Worm (Caenorhabditis elegans) whole organism, young adult: Measurements from ENCODE around the gene F44E5.5.

Experiments used
- B0035.1 ChIP-seq: sonication (generic microtip); optimal IDR thresholded peaks from 2 replicates; lab custom pipeline; 2016; ENCODE audit warnings: missing genetic modification characterization, mild to moderate bottlenecking, missing compliant biosample characterization, missing genotype, missing genetic modification reagents
- B0261.1 ChIP-seq: sonication (generic microtip); optimal IDR thresholded peaks from 2 replicates; lab custom pipeline; 2016; ENCODE audit warnings: mild to moderate bottlenecking, missing genetic modification characterization, moderate library complexity, missing compliant biosample characterization
- C06A6.2 ChIP-seq: fragments of 200-800 bp; sonication (Bioruptor generic); conservative IDR thresholded peaks from 2 replicates; pipeline ENCODE4 v1.3.6; 2022; ENCODE audit warnings: missing genetic modification characterization, missing compliant biosample characterization
- C17E4.6 ChIP-seq: fragments of 200-800 bp; sonication (Bioruptor generic); IDR thresholded peaks from 2 replicates; pipeline ENCODE4 v1.3.6; 2022; ENCODE audit warnings: missing genetic modification reagents, missing genetic modification characterization, missing compliant biosample characterization
- F23B12.7 ChIP-seq: sonication (generic microtip); optimal IDR thresholded peaks from 2 replicates; lab custom pipeline; 2017; ENCODE audit warnings: missing genetic modification characterization, mild to moderate bottlenecking, missing compliant biosample characterization, antibody characterized with exemption, moderate library complexity; ENCODE audit not compliant: insufficient read depth
- F33H1.4 ChIP-seq: fragments of 200-800 bp; sonication (Bioruptor generic); IDR thresholded peaks from 2 replicates; pipeline ENCODE4 v1.3.6; 2022; ENCODE audit warnings: missing genetic modification reagents, missing genetic modification characterization, missing compliant biosample characterization
- Y53G8AR.9 ChIP-seq: fragments of 200-800 bp; sonication (Bioruptor generic); conservative IDR thresholded peaks from 2 replicates; pipeline ENCODE4 v1.3.6; 2022; ENCODE audit warnings: missing genetic modification reagents, missing genetic modification characterization, missing compliant biosample characterization
- Y56A3A.18 ChIP-seq: fragments of 200-800 bp; sonication (Bioruptor generic); IDR thresholded peaks from 2 replicates; pipeline ENCODE4 v1.3.6; 2022; ENCODE audit warnings: missing genetic modification reagents, missing genetic modification characterization, missing compliant biosample characterization
- Y67H2A.10 ChIP-seq: fragments of 200-800 bp; sonication (Bioruptor generic); conservative IDR thresholded peaks from 2 replicates; pipeline ENCODE4 v1.3.6; 2022; ENCODE audit warnings: missing genetic modification reagents, missing genetic modification characterization, missing compliant biosample characterization
- Y79H2A.3 ChIP-seq: fragments of 200-800 bp; sonication (Bioruptor generic); conservative IDR thresholded peaks from 2 replicates; pipeline ENCODE4 v1.3.6; 2022; ENCODE audit warnings: missing genetic modification reagents, missing genetic modification characterization, missing compliant biosample characterization
- ama-1 ChIP-seq, 3 experiments: fragments of 150-350 bp in 1 of 3; sonication (generic microtip) in 2 of 3; optimal IDR thresholded peaks; 2 replicates each; lab custom pipeline; 2014 to 2018; ENCODE audit warnings: missing biosample characterization in 2 of 3, missing genetic modification characterization in 2 of 3, missing genetic modification reagents in 2 of 3
- aptf-2 ChIP-seq: fragments of 200-800 bp; sonication (Bioruptor generic); conservative IDR thresholded peaks from 2 replicates; pipeline ENCODE4 v1.3.6; 2022; ENCODE audit warnings: missing genetic modification reagents, missing genetic modification characterization, missing compliant biosample characterization
- aptf-3 ChIP-seq: fragments of 200-800 bp; sonication (Bioruptor generic); IDR thresholded peaks from 2 replicates; pipeline ENCODE4 v1.3.6; 2022; ENCODE audit warnings: missing genetic modification characterization, missing compliant biosample characterization
- athp-1 ChIP-seq: sonication (generic microtip); optimal IDR thresholded peaks from 2 replicates; lab custom pipeline; 2017; ENCODE audit warnings: mild to moderate bottlenecking, missing genetic modification characterization, missing compliant biosample characterization
- attf-3 ChIP-seq: fragments of 200-800 bp; sonication (Bioruptor generic); conservative IDR thresholded peaks from 2 replicates; pipeline ENCODE4 v1.3.6; 2022; ENCODE audit warnings: missing genetic modification reagents, missing genetic modification characterization, missing compliant biosample characterization
- attf-5 ChIP-seq: fragments of 200-800 bp; sonication (Bioruptor generic); optimal IDR thresholded peaks from 2 replicates; lab custom pipeline; 2018; ENCODE audit warnings: mild to moderate bottlenecking, missing genetic modification characterization, missing compliant biosample characterization
- attf-6 ChIP-seq: fragments of 200-800 bp; sonication (Bioruptor generic); IDR thresholded peaks from 2 replicates; pipeline ENCODE4 v1.3.6; 2022; ENCODE audit warnings: missing genetic modification reagents, missing genetic modification characterization, missing compliant biosample characterization
- bed-1 ChIP-seq: fragments of 200-800 bp; sonication (Bioruptor generic); IDR thresholded peaks from 2 replicates; pipeline ENCODE4 v1.3.6; 2022; ENCODE audit warnings: missing genetic modification reagents, missing genetic modification characterization, missing compliant biosample characterization
- bed-2 ChIP-seq: fragments of 200-800 bp; sonication (Bioruptor generic); IDR thresholded peaks from 2 replicates; pipeline ENCODE4 v1.3.6; 2022; ENCODE audit warnings: missing genetic modification reagents, missing genetic modification characterization, missing compliant biosample characterization
- ccch-3 ChIP-seq: fragments of 200-800 bp; sonication (Bioruptor generic); optimal IDR thresholded peaks from 2 replicates; lab custom pipeline; 2018; ENCODE audit warnings: mild to moderate bottlenecking, missing genetic modification characterization, missing compliant biosample characterization
- ceh-79 ChIP-seq: sonication (generic microtip); optimal IDR thresholded peaks from 2 replicates; lab custom pipeline; 2017; ENCODE audit warnings: mild to moderate bottlenecking, missing genetic modification characterization, missing compliant biosample characterization
- ceh-91 ChIP-seq: fragments of 200-800 bp; sonication (Bioruptor generic); IDR thresholded peaks from 2 replicates; pipeline ENCODE4 v1.3.6; 2022; ENCODE audit warnings: missing genetic modification reagents, missing genetic modification characterization, missing compliant biosample characterization
- chd-7 ChIP-seq: sonication (generic microtip); optimal IDR thresholded peaks from 2 replicates; lab custom pipeline; 2016; ENCODE audit warnings: mild to moderate bottlenecking, missing genetic modification characterization, moderate library complexity, missing compliant biosample characterization
- egl-44 ChIP-seq: fragments of 200-800 bp; sonication (Bioruptor generic); IDR thresholded peaks from 2 replicates; pipeline ENCODE4 v1.3.6; 2022; ENCODE audit warnings: missing genetic modification reagents, missing genetic modification characterization, missing compliant biosample characterization
- ekl-4 ChIP-seq: fragments of 200-800 bp; sonication (Bioruptor generic); IDR thresholded peaks from 2 replicates; pipeline ENCODE4 v1.3.6; 2022; ENCODE audit warnings: missing genetic modification reagents, missing genetic modification characterization, missing compliant biosample characterization
- gei-17 ChIP-seq: fragments of 200-800 bp; sonication (Bioruptor generic); optimal IDR thresholded peaks from 2 replicates; lab custom pipeline; 2018; ENCODE audit warnings: mild to moderate bottlenecking, missing genetic modification characterization, missing compliant biosample characterization
- hlh-12 ChIP-seq: sonication (generic microtip); optimal IDR thresholded peaks from 2 replicates; lab custom pipeline; 2016; ENCODE audit warnings: missing genetic modification characterization, missing compliant biosample characterization
- hsf-1 ChIP-seq: fragments of 200-800 bp; sonication (Bioruptor generic); IDR thresholded peaks from 2 replicates; pipeline ENCODE4 v1.3.6; 2022; ENCODE audit warnings: missing genetic modification reagents, missing genetic modification characterization, missing compliant biosample characterization
- lag-1 ChIP-seq: fragments of 200-800 bp; sonication (Bioruptor generic); IDR thresholded peaks from 2 replicates; pipeline ENCODE4 v1.3.6; 2022; ENCODE audit warnings: missing genetic modification reagents, missing genetic modification characterization, missing compliant biosample characterization
- lsy-27 ChIP-seq: sonication (generic microtip); optimal IDR thresholded peaks from 2 replicates; lab custom pipeline; 2017; ENCODE audit warnings: missing genetic modification characterization, mild to moderate bottlenecking, missing compliant biosample characterization, antibody characterized with exemption, missing genotype, borderline replicate concordance; ENCODE audit not compliant: insufficient read depth
- madf-10 ChIP-seq: sonication (generic microtip); optimal IDR thresholded peaks from 2 replicates; lab custom pipeline; 2016; ENCODE audit warnings: mild to moderate bottlenecking, missing genetic modification characterization, missing compliant biosample characterization
- madf-8 ChIP-seq: fragments of 200-800 bp; sonication (Bioruptor generic); conservative IDR thresholded peaks from 2 replicates; pipeline ENCODE4 v1.3.6; 2022; ENCODE audit warnings: missing genetic modification reagents, missing genetic modification characterization, missing compliant biosample characterization
- nhr-179 ChIP-seq: sonication (generic microtip); optimal IDR thresholded peaks from 2 replicates; lab custom pipeline; 2016; ENCODE audit warnings: mild to moderate bottlenecking, missing genetic modification characterization, missing compliant biosample characterization
- nhr-27 ChIP-seq: fragments of 200-800 bp; sonication (Bioruptor generic); optimal IDR thresholded peaks from 2 replicates; lab custom pipeline; 2018; ENCODE audit warnings: mild to moderate bottlenecking, missing genetic modification characterization, moderate library complexity, missing compliant biosample characterization
- nhr-80 ChIP-seq: sonication (generic microtip); optimal IDR thresholded peaks from 2 replicates; lab custom pipeline; 2016; ENCODE audit warnings: missing genetic modification characterization, missing compliant biosample characterization
- nhr-90 ChIP-seq: sonication (generic microtip); optimal IDR thresholded peaks from 2 replicates; lab custom pipeline; 2016; ENCODE audit warnings: missing genotype, mild to moderate bottlenecking, missing genetic modification characterization, missing compliant biosample characterization
- pbrm-1 ChIP-seq: fragments of 200-800 bp; sonication (Bioruptor generic); IDR thresholded peaks from 2 replicates; pipeline ENCODE4 v1.3.6; 2022; ENCODE audit warnings: missing genetic modification reagents, missing genetic modification characterization, missing compliant biosample characterization
- rec-8 ChIP-seq, 2 experiments: sonication (generic microtip); optimal IDR thresholded peaks; 2 replicates each; lab custom pipeline; 2016; ENCODE audit warnings: mild to moderate bottlenecking in 2 of 2, missing genetic modification characterization in 2 of 2, missing genetic modification reagents in 2 of 2, missing genotype in 2 of 2, missing biosample characterization in 1 of 2, missing compliant biosample characterization in 1 of 2, moderate library complexity in 1 of 2
- snpc-1.3 ChIP-seq: sonication (generic microtip); optimal IDR thresholded peaks from 2 replicates; lab custom pipeline; 2017; ENCODE audit warnings: missing genetic modification characterization, mild to moderate bottlenecking, missing compliant biosample characterization, antibody characterized with exemption, moderate library complexity, missing genotype, missing genetic modification reagents; ENCODE audit not compliant: insufficient read depth
- snpc-3.4 ChIP-seq: sonication (generic microtip); optimal IDR thresholded peaks from 2 replicates; lab custom pipeline; 2017; ENCODE audit warnings: missing genetic modification characterization, mild to moderate bottlenecking, missing compliant biosample characterization, antibody characterized with exemption, moderate library complexity, missing genotype, missing genetic modification reagents
- tbx-9 ChIP-seq: sonication (generic microtip); optimal IDR thresholded peaks from 2 replicates; lab custom pipeline; 2016; ENCODE audit warnings: borderline replicate concordance, missing genetic modification characterization, inconsistent platforms, missing compliant biosample characterization
- unc-130 ChIP-seq: sonication (generic microtip); optimal IDR thresholded peaks from 2 replicates; lab custom pipeline; 2016; ENCODE audit warnings: missing genetic modification reagents, missing genetic modification characterization, missing compliant biosample characterization
- unc-62 ChIP-seq: fragments of 150-350 bp; optimal IDR thresholded peaks from 2 replicates; lab custom pipeline; 2014; ENCODE audit warnings: missing biosample characterization, missing genetic modification reagents, missing genetic modification characterization
- zfh-2 ChIP-seq: fragments of 200-800 bp; sonication (Bioruptor generic); conservative IDR thresholded peaks from 2 replicates; pipeline ENCODE4 v1.3.6; 2022; ENCODE audit warnings: missing genetic modification reagents, missing genetic modification characterization, missing compliant biosample characterization
- ztf-25 ChIP-seq: fragments of 200-800 bp; sonication (Bioruptor generic); IDR thresholded peaks from 2 replicates; pipeline ENCODE4 v1.3.6; 2022; ENCODE audit warnings: missing genetic modification reagents, missing genetic modification characterization, missing compliant biosample characterization
- ztf-26 ChIP-seq: sonication (generic microtip); optimal IDR thresholded peaks from 2 replicates; lab custom pipeline; 2017; ENCODE audit warnings: missing genetic modification characterization, missing compliant biosample characterization
- ztf-28 ChIP-seq: fragments of 200-800 bp; sonication (Bioruptor generic); IDR thresholded peaks from 2 replicates; pipeline ENCODE4 v1.3.6; 2022; ENCODE audit warnings: missing genetic modification reagents, missing genetic modification characterization, missing compliant biosample characterization

The F44E5.5 gene

ce11 chrII:11728545-11729105 lies 30.8 kb upstream of the F44E5.5 start, which contains the start of gene alh-8 (continued):
- TF ChIP-seq ceh-91 (GFP tag; lab: Robert Waterston, UW) (no peak), hlh-12 (tag; lab: Kevin White, UChicago) (no peak), chd-7 (tag; lab: Kevin White, UChicago) (no peak), ama-1 (optimal IDR thresholded peaks at IDR 0.05; lab: Kevin White, UChicago) (no peak), ama-1 (GFP tag; optimal IDR thresholded peaks at IDR 0.05; lab: Kevin White, UChicago) (no peak), madf-8 (GFP tag; lab: Robert Waterston, UW) (no peak), ztf-26 (tag; lab: Kevin White, UChicago) (peak; percentile 40), C17E4.6 (GFP tag; lab: Robert Waterston, UW) (no peak), ccch-3 (GFP tag; lab: Kevin White, UChicago) (no peak), B0261.1 (tag; lab: Kevin White, UChicago) (no peak), B0035.1 (tag; lab: Kevin White, UChicago) (no peak), Y53G8AR.9 (GFP tag; lab: Robert Waterston, UW) (peak; percentile 33; the same call in 1 of the 2 replicates), F23B12.7 (no peak), Y79H2A.3 (GFP tag; lab: Robert Waterston, UW) (no peak), nhr-80 (peak; percentile 88), snpc-1.3 (tag; lab: Kevin White, UChicago) (no peak), gei-17 (GFP tag; lab: Kevin White, UChicago) (peak; percentile 30), Y67H2A.10 (GFP tag; lab: Robert Waterston, UW) (no peak), attf-6 (no peak), pbrm-1 (GFP tag; lab: Robert Waterston, UW) (0 out of 2 replicates have a peak, but pooled peaks have one; percentile 9), aptf-3 (GFP tag; lab: Robert Waterston, UW) (no peak), bed-2 (GFP tag; lab: Robert Waterston, UW) (no peak), nhr-90 (tag; lab: Kevin White, UChicago) (peak; percentile 5), bed-1 (GFP tag; lab: Robert Waterston, UW) (no peak), athp-1 (tag; lab: Kevin White, UChicago) (peak; percentile 5), ceh-79 (no peak), hsf-1 (GFP tag; lab: Robert Waterston, UW) (no peak; the same call in 1 of the 2 replicates), Y56A3A.18 (no peak), unc-130 (GFP tag; lab: Kevin White, UChicago) (no peak), zfh-2 (GFP tag; lab: Robert Waterston, UW) (no peak), attf-5 (GFP tag; lab: Kevin White, UChicago) (peak; percentile 48), nhr-179 (tag; lab: Kevin White, UChicago) (no peak), rec-8 (tag; optimal IDR thresholded peaks at IDR 0.05; lab: Kevin White, UChicago) (no peak), snpc-3.4 (tag; lab: Kevin White, UChicago) (peak; percentile 3), ztf-28 (GFP tag; lab: Robert Waterston, UW) (no peak), ekl-4 (GFP tag; lab: Robert Waterston, UW) (peak; percentile 63), egl-44 (GFP tag; lab: Robert Waterston, UW) (no peak), aptf-2 (GFP tag; lab: Robert Waterston, UW) (no peak), ztf-25 (no peak), attf-3 (GFP tag; lab: Robert Waterston, UW) (0 out of 2 replicates have a peak, but pooled peaks have one; percentile 20), nhr-27 (tag; lab: Kevin White, UChicago) (no peak), lsy-27 (tag; lab: Kevin White, UChicago) (no peak), lag-1 (GFP tag; lab: Robert Waterston, UW) (no peak), C06A6.2 (no peak), tbx-9 (tag; lab: Kevin White, UChicago) (no peak), madf-10 (peak; percentile 22), unc-62 (GFP tag; lab: Kevin White, UChicago) (no peak), F33H1.4 (GFP tag; lab: Robert Waterston, UW) (no peak)
